Worm (Caenorhabditis elegans) whole organism, L4 larva: ENCODE results near the gene F49A5.10.

Source experiments
- F26F4.8 ChIP-seq: fragments of 200-800 bp; sonication (Bioruptor generic); conservative IDR thresholded peaks from 2 replicates; pipeline ENCODE4 v1.3.6; 2022; ENCODE audit warnings: missing genetic modification characterization, missing compliant biosample characterization
- F44E2.7 ChIP-seq: fragments of 200-800 bp; sonication (Bioruptor generic); IDR thresholded peaks from 2 replicates; pipeline ENCODE4 v2.1.2; 2022; ENCODE audit warnings: missing genetic modification characterization, missing compliant biosample characterization
- F49E8.2 ChIP-seq: sonication (generic microtip); optimal IDR thresholded peaks from 2 replicates; lab custom pipeline; 2016; ENCODE audit warnings: missing compliant biosample characterization, mild to moderate bottlenecking, missing genetic modification characterization, borderline replicate concordance
- T20F7.1 ChIP-seq: fragments of 200-800 bp; sonication (Bioruptor generic); optimal IDR thresholded peaks from 2 replicates; lab custom pipeline; 2018; ENCODE audit warnings: mild to moderate bottlenecking, missing genetic modification characterization, missing compliant biosample characterization
- T26A8.4 ChIP-seq: fragments of 200-800 bp; sonication (Bioruptor generic); IDR thresholded peaks from 2 replicates; pipeline ENCODE4 v1.3.6; 2022; ENCODE audit warnings: missing genetic modification characterization, missing compliant biosample characterization
- Y5F2A.4 ChIP-seq: fragments of 200-800 bp; sonication (Bioruptor generic); optimal IDR thresholded peaks from 2 replicates; lab custom pipeline; 2018; ENCODE audit warnings: mild to moderate bottlenecking, missing genetic modification characterization, missing compliant biosample characterization
- aha-1 ChIP-seq: fragments of 150-350 bp; peaks from one replicate; lab custom pipeline; 2014; ENCODE audit warnings: missing biosample characterization, missing genetic modification characterization
- ama-1 ChIP-seq: fragments of 150-350 bp; optimal IDR thresholded peaks from 2 replicates; lab custom pipeline; 2014; ENCODE audit warnings: inconsistent platforms, mixed read lengths
- attf-4 ChIP-seq: sonication (generic microtip); optimal IDR thresholded peaks from 3 replicates; lab custom pipeline; 2017; ENCODE audit warnings: missing biosample characterization, missing genetic modification characterization
- ceh-20 ChIP-seq: fragments of 200-800 bp; sonication (Bioruptor generic); IDR thresholded peaks from 2 replicates; pipeline ENCODE4 v1.3.6; 2022; ENCODE audit warnings: missing genetic modification reagents, missing genetic modification characterization, missing compliant biosample characterization
- ceh-28 ChIP-seq: fragments of 150-350 bp; optimal IDR thresholded peaks from 2 replicates; lab custom pipeline; 2014; ENCODE audit warnings: missing biosample characterization, missing genetic modification reagents, missing genetic modification characterization
- ceh-62 ChIP-seq: sonication (generic microtip); optimal IDR thresholded peaks from 2 replicates; lab custom pipeline; 2017; ENCODE audit warnings: missing biosample characterization, missing genetic modification characterization
- daf-19 ChIP-seq: fragments of 200-800 bp; sonication (Bioruptor generic); conservative IDR thresholded peaks from 2 replicates; pipeline ENCODE4 v1.3.6; 2022; ENCODE audit warnings: missing genetic modification characterization, missing compliant biosample characterization
- dmd-9 ChIP-seq: fragments of 200-800 bp; sonication (Bioruptor generic); IDR thresholded peaks from 2 replicates; pipeline ENCODE4 v1.3.6; 2022; ENCODE audit warnings: missing genetic modification reagents, missing genetic modification characterization, missing compliant biosample characterization
- dpl-1 ChIP-seq: fragments of 150-350 bp; optimal IDR thresholded peaks from 2 replicates; lab custom pipeline; 2014; ENCODE audit warnings: missing biosample characterization, missing genetic modification reagents, missing genetic modification characterization
- egl-27 ChIP-seq: sonication (generic microtip); optimal IDR thresholded peaks from 3 replicates; lab custom pipeline; 2017; ENCODE audit warnings: missing biosample characterization, missing genetic modification reagents, missing genetic modification characterization
- fos-1 ChIP-seq: fragments of 150-350 bp; optimal IDR thresholded peaks from 2 replicates; lab custom pipeline; 2014; ENCODE audit warnings: missing biosample characterization, missing genetic modification characterization
- hif-1 ChIP-seq, 2 experiments: sonication (generic microtip); optimal IDR thresholded peaks; 2 replicates each; lab custom pipeline; 2016 to 2017; ENCODE audit warnings: missing compliant biosample characterization in 2 of 2, missing genetic modification characterization in 2 of 2, missing genetic modification reagents in 2 of 2, missing genotype in 2 of 2, mild to moderate bottlenecking in 1 of 2
- jun-1 ChIP-seq: fragments of 150-350 bp; optimal IDR thresholded peaks from 2 replicates; lab custom pipeline; 2014; ENCODE audit warnings: missing biosample characterization, missing genetic modification reagents, missing genetic modification characterization
- lin-1 ChIP-seq: fragments of 200-800 bp; sonication (Bioruptor generic); IDR thresholded peaks from 2 replicates; pipeline ENCODE4 v1.3.6; 2022; ENCODE audit warnings: missing genetic modification reagents, missing genetic modification characterization, missing compliant biosample characterization
- lin-29 ChIP-seq: fragments of 200-800 bp; sonication (Bioruptor generic); IDR thresholded peaks from 2 replicates; pipeline ENCODE4 v1.3.6; 2022; ENCODE audit warnings: missing genetic modification reagents, missing genetic modification characterization, missing compliant biosample characterization
- lin-39 ChIP-seq: fragments of 150-350 bp; optimal IDR thresholded peaks from 2 replicates; lab custom pipeline; 2014; ENCODE audit warnings: missing biosample characterization, missing genetic modification reagents, missing genetic modification characterization
- lir-3 ChIP-seq: sonication (generic microtip); optimal IDR thresholded peaks from 2 replicates; lab custom pipeline; 2016; ENCODE audit warnings: mild to moderate bottlenecking, missing genetic modification characterization, missing compliant biosample characterization
- mdl-1 ChIP-seq, 2 experiments: fragments of 150-350 bp in 1 of 2; sonication (generic microtip) in 1 of 2; optimal IDR thresholded peaks; 2 replicates each; lab custom pipeline; 2014 to 2017; ENCODE audit warnings: missing biosample characterization in 2 of 2, missing genetic modification characterization in 2 of 2
- mdt-29 ChIP-seq: fragments of 200-800 bp; sonication (Bioruptor generic); IDR thresholded peaks from 2 replicates; pipeline ENCODE4 v1.3.6; 2022; ENCODE audit warnings: missing genetic modification reagents, missing genetic modification characterization, missing compliant biosample characterization
- mes-2 ChIP-seq: sonication (generic microtip); optimal IDR thresholded peaks from 2 replicates; lab custom pipeline; 2016; ENCODE audit warnings: missing genotype, mild to moderate bottlenecking, missing genetic modification characterization, missing compliant biosample characterization; ENCODE audit not compliant: poor library complexity, severe bottlenecking
- mxl-2 ChIP-seq: fragments of 200-800 bp; sonication (Bioruptor generic); conservative IDR thresholded peaks from 2 replicates; pipeline ENCODE4 v1.3.6; 2022; ENCODE audit warnings: missing genetic modification reagents, missing genetic modification characterization, missing compliant biosample characterization
- nhr-11 ChIP-seq: fragments of 150-350 bp; optimal IDR thresholded peaks from 2 replicates; lab custom pipeline; 2014; ENCODE audit warnings: missing biosample characterization, missing genetic modification characterization
- nhr-111 ChIP-seq: fragments of 200-800 bp; sonication (Bioruptor generic); optimal IDR thresholded peaks from 2 replicates; lab custom pipeline; 2018; ENCODE audit warnings: mild to moderate bottlenecking, missing genetic modification characterization, missing compliant biosample characterization
- nhr-237 ChIP-seq: sonication (generic microtip); optimal IDR thresholded peaks from 2 replicates; lab custom pipeline; 2017; ENCODE audit warnings: missing biosample characterization, missing genetic modification characterization
- nhr-41 ChIP-seq: fragments of 200-800 bp; sonication (Bioruptor generic); IDR thresholded peaks from 2 replicates; pipeline ENCODE4 v1.3.6; 2022; ENCODE audit warnings: missing genetic modification reagents, missing genetic modification characterization, missing compliant biosample characterization
- nhr-6 ChIP-seq: fragments of 150-350 bp; optimal IDR thresholded peaks from 2 replicates; lab custom pipeline; 2014; ENCODE audit warnings: missing biosample characterization, missing genetic modification characterization
- nhr-76 ChIP-seq: fragments of 150-350 bp; optimal IDR thresholded peaks from 2 replicates; lab custom pipeline; 2014; ENCODE audit warnings: missing biosample characterization, missing genetic modification characterization
- rbr-2 ChIP-seq: sonication (generic microtip); optimal IDR thresholded peaks from 2 replicates; lab custom pipeline; 2016; ENCODE audit warnings: missing genotype, missing genetic modification characterization, missing compliant biosample characterization
- saeg-2 ChIP-seq: fragments of 200-800 bp; sonication (Bioruptor generic); IDR thresholded peaks from 2 replicates; pipeline ENCODE4 v1.3.6; 2022; ENCODE audit warnings: missing genetic modification reagents, missing genetic modification characterization, missing compliant biosample characterization
- sdz-12 ChIP-seq: fragments of 200-800 bp; sonication (Bioruptor generic); optimal IDR thresholded peaks from 2 replicates; lab custom pipeline; 2018; ENCODE audit warnings: mild to moderate bottlenecking, missing genetic modification characterization, missing compliant biosample characterization
- set-16 ChIP-seq: fragments of 200-800 bp; sonication (Bioruptor generic); IDR thresholded peaks from 2 replicates; pipeline ENCODE4 v1.3.6; 2022; ENCODE audit warnings: missing genetic modification reagents, missing genetic modification characterization, missing compliant biosample characterization
- snpc-4 ChIP-seq: fragments of 150-350 bp; optimal IDR thresholded peaks from 2 replicates; lab custom pipeline; 2014; ENCODE audit warnings: missing biosample characterization, missing genetic modification characterization
- spr-1 ChIP-seq: sonication (generic microtip); optimal IDR thresholded peaks from 2 replicates; lab custom pipeline; 2016; ENCODE audit warnings: mild to moderate bottlenecking, missing genetic modification characterization, missing compliant biosample characterization
- tag-97 ChIP-seq: fragments of 200-800 bp; sonication (Bioruptor generic); IDR thresholded peaks from 2 replicates; pipeline ENCODE4 v1.3.6; 2022; ENCODE audit warnings: missing genetic modification characterization, missing compliant biosample characterization
- unc-130 ChIP-seq: sonication (generic microtip); optimal IDR thresholded peaks from 2 replicates; lab custom pipeline; 2016; ENCODE audit warnings: missing genetic modification reagents, missing genetic modification characterization, missing compliant biosample characterization
- unc-62 ChIP-seq, 3 experiments: fragments of 150-350 bp in 1 of 3; sonication (generic microtip); optimal IDR thresholded peaks in 2 of 3; peaks in 1 of 3; 1 replicate in 1 of 3; 2 replicates in 2 of 3; lab custom pipeline; 2014 to 2017; ENCODE audit warnings: missing biosample characterization in 3 of 3, missing genetic modification characterization in 3 of 3, missing genetic modification reagents in 3 of 3, missing genotype in 1 of 3
- zip-11 ChIP-seq: fragments of 200-800 bp; sonication (Bioruptor generic); IDR thresholded peaks from 2 replicates; pipeline ENCODE4 v1.3.6; 2022; ENCODE audit warnings: missing genetic modification characterization, missing compliant biosample characterization
- ztf-11 ChIP-seq: fragments of 150-350 bp; optimal IDR thresholded peaks from 2 replicates; lab custom pipeline; 2014; ENCODE audit warnings: missing biosample characterization, missing genetic modification characterization

The F49A5.10 gene

ce11 chrV:16869740-16870139 lies 5.3 kb upstream of the F49A5.10 start, which contains the start of gene clec-33:
clec-33 (minus strand) TSS chrV:16869840.
- TF ChIP-seq ceh-20 (GFP tag; lab: Robert Waterston, UW) (no peak), spr-1 (no peak), tag-97 (no peak), dpl-1 (no peak), nhr-6 (tag; lab: Kevin White, UChicago) (no peak), snpc-4 (tag; lab: Kevin White, UChicago) (no peak), rbr-2 (tag; lab: Kevin White, UChicago) (no peak), aha-1 (tag; lab: Kevin White, UChicago) (no peak), ceh-62 (no peak), F49E8.2 (no peak), nhr-111 (no peak), Y5F2A.4 (no peak), mdt-29 (GFP tag; lab: Robert Waterston, UW) (no peak), hif-1 (tag; optimal IDR thresholded peaks at IDR 0.05; lab: Kevin White, UChicago) (no peak), nhr-11 (tag; lab: Kevin White, UChicago) (no peak)

- no peak for TF ChIP-seq nhr-41 (GFP tag; lab: Robert Waterston, UW)
- TF ChIP-seq mdl-1 (tag; optimal IDR thresholded peaks at IDR 0.05; lab: Kevin White, UChicago), result no peak
- TF ChIP-seq lin-1 (GFP tag; lab: Robert Waterston, UW), result no peak
- no peak for TF ChIP-seq nhr-237
- TF ChIP-seq F26F4.8 (GFP tag; lab: Robert Waterston, UW), result no peak
- no peak for TF ChIP-seq attf-4 (tag; lab: Kevin White, UChicago)
- no peak for TF ChIP-seq jun-1 (tag; lab: Kevin White, UChicago)
- no peak for TF ChIP-seq nhr-76 (tag; lab: Kevin White, UChicago)
- TF ChIP-seq, all 104 proteins: peak for 0
Measured at ce11 chrV:16871387-16871786, 3.7 kb upstream of the F49A5.10 start, which contains the start of gene thn-4. thn-4 (minus strand) TSS chrV:16871487.

- no peak for TF ChIP-seq nhr-111
- TF ChIP-seq egl-27 (tag; lab: Kevin White, UChicago), result no peak
- TF ChIP-seq spr-1, result no peak
- no peak for TF ChIP-seq sdz-12 (GFP tag; lab: Kevin White, UChicago)
- TF ChIP-seq unc-62 (GFP tag; optimal IDR thresholded peaks at IDR 0.05 in 1 of 2; lab: Kevin White, UChicago), result peak in 1 of 2 experiments; percentile 28
- TF ChIP-seq unc-62 (tag; optimal IDR thresholded peaks at IDR 0.05; lab: Kevin White, UChicago), result no peak
- no peak for TF ChIP-seq mes-2
- no peak for TF ChIP-seq lir-3 (tag; lab: Kevin White, UChicago)
- no peak for TF ChIP-seq rbr-2 (tag; lab: Kevin White, UChicago)
- no peak for TF ChIP-seq fos-1 (tag; lab: Kevin White, UChicago)
Measured at ce11 chrV:16873642-16874041, 1.4 kb upstream of the F49A5.10 start, which contains the start of gene srw-23. srw-23 (plus strand) TSS chrV:16873942.

- TF ChIP-seq unc-62 (GFP tag; optimal IDR thresholded peaks at IDR 0.05 in 1 of 2; lab: Kevin White, UChicago), result peak in 1 of 2 experiments; percentile 94
- TF ChIP-seq unc-62 (tag; optimal IDR thresholded peaks at IDR 0.05; lab: Kevin White, UChicago), result no peak
- no peak for TF ChIP-seq zip-11 (GFP tag; lab: Robert Waterston, UW)
- TF ChIP-seq, all 104 proteins: peak for 1
Measured at ce11 chrV:16879532-16879931, 4.5 kb downstream of the F49A5.10 start.

- TF ChIP-seq unc-130, result no peak
- TF ChIP-seq F49E8.2, result no peak
- TF ChIP-seq mxl-2, result no peak
Measured at ce11 chrV:16880054-16880453, 5.0 kb downstream of the F49A5.10 start, which contains the start of gene F09C6.3. F09C6.3 (minus strand) TSS chrV:16880154.

ce11 chrV:16880679-16881078 lies 5.6 kb downstream of the F49A5.10 start, which contains the start of gene F09C6.14:
F09C6.14 (plus strand) TSS chrV:16880979.
- TF ChIP-seq T26A8.4 (GFP tag; lab: Robert Waterston, UW) (no peak), ama-1 (lab: Kevin White, UChicago) (no peak), daf-19 (GFP tag; lab: Robert Waterston, UW) (no peak), lin-29 (no peak), saeg-2 (GFP tag; lab: Robert Waterston, UW) (no peak), ceh-28 (tag; lab: Kevin White, UChicago) (no peak), ztf-11 (no peak), lin-39 (tag; lab: Kevin White, UChicago) (no peak), set-16 (GFP tag; lab: Robert Waterston, UW) (no peak), F44E2.7 (GFP tag; lab: Robert Waterston, UW) (no peak), unc-62 (GFP tag; optimal IDR thresholded peaks at IDR 0.05 in 1 of 2; lab: Kevin White, UChicago) (no peak), unc-62 (tag; optimal IDR thresholded peaks at IDR 0.05; lab: Kevin White, UChicago) (no peak), dmd-9 (no peak), T20F7.1 (GFP tag; lab: Kevin White, UChicago) (no peak)
